Worm (Caenorhabditis elegans): ENCODE data around the gene rol-1.
"Not testable (repeated sequence)": the region's sequence is repeated elsewhere in the genome, so short reads cannot be mapped to it uniquely, and the experiment has no call there.

Gene rol-1

DNA sequence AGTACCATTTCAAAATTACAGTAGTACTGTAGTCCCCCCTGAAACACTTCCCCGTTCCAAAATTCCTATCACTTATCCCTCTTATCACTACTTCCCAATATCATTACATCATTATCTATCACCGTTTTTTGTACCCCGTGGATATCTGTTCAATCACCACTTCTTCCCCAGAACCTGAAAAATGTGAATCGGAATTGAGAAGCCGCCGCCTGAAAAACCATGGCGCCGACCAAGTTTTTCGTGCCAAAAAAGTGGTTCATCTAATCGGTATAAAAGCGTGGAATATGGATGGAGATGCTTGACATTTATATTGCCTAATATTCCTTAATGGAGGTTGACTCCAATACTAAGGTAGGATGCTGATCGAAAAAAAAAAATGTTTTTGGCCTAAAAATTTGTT is at the start of gene rol-1:
TSS of gene rol-1 (plus strand) at position 301 of the 400 bp plus-strand sequence.
- TF ChIP-seq unc-62 (GFP tag; optimal IDR thresholded peaks at IDR 0.05), result no peak

DNA sequence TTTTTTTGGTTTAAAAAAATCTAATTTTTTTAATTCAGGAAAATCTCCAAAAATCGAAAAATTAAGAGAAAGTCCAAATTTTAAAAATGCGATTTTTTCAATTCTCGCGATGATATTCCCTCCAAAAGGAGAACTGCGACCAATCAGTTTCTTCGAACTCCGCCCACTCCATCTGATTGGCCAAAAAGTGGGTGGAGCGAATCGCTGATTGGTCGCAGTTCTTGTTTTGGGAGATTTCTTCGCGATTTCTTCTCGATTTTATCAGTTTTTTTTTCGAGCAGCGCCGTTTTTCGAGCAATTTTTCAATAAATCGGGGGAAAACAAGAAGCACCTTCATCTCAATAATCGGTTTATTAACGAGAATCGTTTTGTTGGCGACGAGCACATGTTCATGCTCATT is 42.0 kb upstream of the rol-1 start:
- no peak for TF ChIP-seq unc-62 (GFP tag; optimal IDR thresholded peaks at IDR 0.05)

DNA sequence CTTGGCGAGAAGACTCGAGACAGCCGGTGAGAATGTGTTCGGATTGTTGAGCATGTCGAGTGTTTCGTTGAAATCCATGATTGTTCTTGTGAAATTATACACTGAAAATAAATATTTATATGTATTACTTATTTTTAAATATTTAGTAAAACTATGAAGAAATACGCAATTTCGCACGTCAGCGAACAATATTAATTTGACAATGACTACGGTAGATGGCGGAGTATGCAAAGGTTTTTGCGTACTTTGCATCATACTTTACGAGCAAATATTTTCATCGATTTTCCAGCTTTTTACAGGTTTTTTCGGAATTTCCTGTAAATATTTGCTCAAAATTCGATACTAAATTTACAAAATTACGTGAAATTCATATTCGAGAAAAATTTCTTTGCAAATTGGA is 41.5 kb upstream of the rol-1 start, which contains the start of gene set-24:
TSS of gene set-24 (minus strand) at position 101 of the 400 bp plus-strand sequence.
- TF ChIP-seq unc-62 (GFP tag; optimal IDR thresholded peaks at IDR 0.05), result no peak

DNA sequence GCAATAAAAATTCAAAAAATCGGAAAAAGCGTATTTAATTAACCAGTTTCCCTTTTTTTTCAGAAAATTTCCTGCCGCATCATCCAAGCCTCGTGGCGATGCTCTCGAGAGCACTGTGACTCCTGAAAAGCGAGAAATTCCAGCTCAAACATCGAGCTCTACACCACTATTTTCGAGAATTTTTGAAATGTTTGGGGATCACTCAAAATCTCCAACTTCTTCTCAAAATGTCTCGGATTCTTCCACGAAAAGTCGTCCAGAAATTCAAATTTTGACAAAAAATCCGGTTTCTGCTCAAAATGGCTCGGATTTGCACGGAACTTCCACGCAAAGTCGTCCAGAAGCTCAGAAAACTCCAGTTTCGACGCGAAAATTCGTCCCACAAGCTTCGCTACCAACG is 34.4 kb upstream of the rol-1 start:
- no peak for TF ChIP-seq unc-62 (GFP tag; optimal IDR thresholded peaks at IDR 0.05)

DNA sequence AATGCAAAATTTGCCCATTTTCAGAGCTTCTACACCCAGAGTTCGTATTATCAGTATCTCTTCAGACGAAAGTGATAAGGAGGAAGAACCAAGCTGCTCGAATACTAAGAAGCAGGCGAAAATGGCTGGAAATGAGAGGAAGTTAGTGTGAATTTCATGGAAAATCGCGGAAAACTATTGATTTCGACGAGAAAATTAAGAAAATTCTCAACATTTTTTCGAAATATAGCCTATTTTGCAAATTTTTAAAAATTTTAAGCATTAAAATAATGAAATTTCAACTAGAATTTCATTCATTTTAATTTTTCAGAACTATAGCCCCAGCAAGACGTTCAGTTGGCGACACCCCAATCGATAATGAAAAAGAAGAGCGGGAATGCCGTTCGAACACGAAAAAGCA is 28.8 kb upstream of the rol-1 start:
- no peak for TF ChIP-seq unc-62 (GFP tag; optimal IDR thresholded peaks at IDR 0.05)

DNA sequence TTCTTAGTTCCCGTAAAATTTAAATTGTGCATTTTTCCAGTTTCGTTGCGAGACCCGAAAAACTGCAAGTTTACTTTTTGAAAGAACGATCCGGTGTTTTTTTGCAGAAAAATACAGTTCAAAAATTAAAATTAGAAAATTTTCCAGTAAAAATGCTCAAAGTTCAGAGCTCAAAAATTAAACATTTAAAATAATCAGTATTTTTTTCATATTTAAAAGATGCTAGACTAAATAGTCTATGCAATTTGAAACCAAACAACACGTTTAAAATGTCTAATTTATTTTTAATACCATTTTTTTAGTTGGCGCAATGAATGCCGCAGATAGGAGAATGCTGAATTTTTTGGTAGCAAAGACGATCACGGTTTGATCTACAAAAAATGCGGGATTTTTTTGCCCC is 25.0 kb upstream of the rol-1 start, which contains the start of gene Y57A10A.2:
TSS of gene Y57A10A.2 (plus strand) at position 301 of the 400 bp plus-strand sequence.
- TF ChIP-seq unc-62 (GFP tag; optimal IDR thresholded peaks at IDR 0.05), result no peak

DNA sequence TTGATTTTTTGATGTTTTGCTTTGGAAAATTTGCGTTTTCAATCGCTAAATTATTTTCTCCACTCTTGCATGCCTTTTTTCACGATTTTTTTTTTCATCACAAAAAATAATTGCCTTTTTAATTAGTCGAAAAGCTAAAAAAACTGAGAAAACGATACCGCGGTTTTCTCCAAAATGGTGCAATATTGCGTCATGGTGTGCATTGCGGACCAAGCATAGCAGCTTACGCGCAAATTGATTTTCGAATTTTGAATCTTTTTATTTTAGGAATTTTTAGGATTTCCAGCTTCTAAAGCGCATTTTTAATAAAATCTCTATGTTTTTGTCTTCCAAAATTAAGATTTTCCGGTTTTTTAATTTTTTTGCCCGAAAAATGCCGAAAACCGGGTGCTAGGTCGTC is 22.1 kb upstream of the rol-1 start:
- no peak for TF ChIP-seq unc-62 (GFP tag; optimal IDR thresholded peaks at IDR 0.05)

DNA sequence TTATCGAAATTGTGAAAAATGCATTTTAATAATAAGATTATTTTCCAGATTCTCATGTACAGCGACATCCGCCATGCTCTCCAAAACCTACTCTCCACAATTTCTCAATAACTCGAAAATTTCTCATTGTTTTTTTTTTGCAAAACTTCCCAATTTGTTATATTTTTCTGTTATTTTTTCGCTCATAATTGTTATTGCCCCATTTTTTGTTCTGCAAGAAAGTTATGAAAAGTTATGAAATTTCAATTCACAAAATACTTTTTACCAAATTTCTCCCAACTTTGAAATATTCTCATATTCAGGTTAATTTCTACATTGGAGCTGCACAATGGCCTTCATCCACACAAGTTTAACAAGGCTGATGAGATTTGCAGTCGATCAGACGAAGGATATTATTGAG is 20.7 kb upstream of the rol-1 start, which contains the start of gene Y57A10A.4:
TSS of gene Y57A10A.4 (plus strand) at position 301 of the 400 bp plus-strand sequence.
- TF ChIP-seq unc-62 (GFP tag; optimal IDR thresholded peaks at IDR 0.05), result not testable (repeated sequence)

DNA sequence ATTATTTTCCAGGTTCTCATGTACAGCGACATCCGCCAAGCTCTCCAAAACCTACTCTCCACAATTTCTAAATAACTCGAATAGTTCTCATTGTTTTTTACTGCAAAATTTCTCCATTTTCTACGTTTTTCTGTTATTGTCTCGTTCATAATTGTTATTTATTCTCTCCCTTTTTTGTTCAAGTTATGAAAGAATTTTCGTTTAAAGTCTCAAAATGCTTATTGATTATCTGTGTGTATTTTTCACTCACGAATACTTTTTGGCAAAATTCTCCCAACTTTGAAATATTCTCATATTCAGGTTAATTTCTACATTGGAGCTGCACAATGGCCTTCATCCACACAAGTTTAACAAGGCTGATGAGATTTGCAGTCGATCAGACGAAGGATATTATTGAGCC is 18.2 kb upstream of the rol-1 start, which contains the start of gene Y57A10A.5:
TSS of gene Y57A10A.5 (plus strand) at position 301 of the 400 bp plus-strand sequence.
- not testable (repeated sequence) for TF ChIP-seq unc-62 (GFP tag; optimal IDR thresholded peaks at IDR 0.05)

DNA sequence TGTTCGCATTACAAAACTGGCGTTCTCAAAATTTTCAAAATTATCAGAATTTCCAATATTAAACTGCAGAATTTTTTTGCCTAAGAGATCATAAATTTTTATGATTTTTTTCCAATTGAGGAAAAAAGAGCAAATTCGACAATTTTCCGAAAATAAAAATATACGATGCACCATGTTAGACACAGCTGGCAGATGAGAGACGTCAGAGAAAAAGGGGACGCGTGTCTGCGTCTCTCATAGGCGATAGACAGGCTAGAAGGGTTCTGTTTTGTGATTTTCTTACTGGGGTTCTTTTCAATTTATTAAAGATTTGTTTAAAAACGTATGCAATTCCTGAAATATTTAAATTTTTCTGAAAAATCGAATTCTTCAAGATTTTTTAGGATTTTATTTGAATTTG is 9.4 kb upstream of the rol-1 start:
- no peak for TF ChIP-seq unc-62 (GFP tag; optimal IDR thresholded peaks at IDR 0.05)

DNA sequence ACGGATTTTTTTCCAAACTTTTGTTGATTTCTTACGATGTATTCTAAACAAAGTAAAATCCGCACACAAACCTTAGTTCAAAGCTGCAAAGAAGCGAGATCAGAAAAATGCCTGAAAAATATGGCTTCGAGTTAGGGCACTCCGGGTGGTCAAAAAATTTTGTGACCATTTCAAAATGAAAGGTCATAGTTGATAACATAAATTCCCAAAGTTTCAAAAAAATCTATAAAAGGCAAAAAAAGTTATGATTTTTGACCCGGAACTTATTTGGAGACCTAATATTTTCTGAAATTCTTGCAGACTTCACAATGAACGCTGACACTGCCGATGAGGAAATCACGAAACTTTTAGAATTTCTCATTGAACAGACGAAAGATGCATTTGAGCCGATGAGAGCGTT is 7.8 kb upstream of the rol-1 start, which contains the start of gene Y57A10A.8:
TSS of gene Y57A10A.8 (plus strand) at position 301 of the 400 bp plus-strand sequence.
- not testable (repeated sequence) for TF ChIP-seq unc-62 (GFP tag; optimal IDR thresholded peaks at IDR 0.05)

DNA sequence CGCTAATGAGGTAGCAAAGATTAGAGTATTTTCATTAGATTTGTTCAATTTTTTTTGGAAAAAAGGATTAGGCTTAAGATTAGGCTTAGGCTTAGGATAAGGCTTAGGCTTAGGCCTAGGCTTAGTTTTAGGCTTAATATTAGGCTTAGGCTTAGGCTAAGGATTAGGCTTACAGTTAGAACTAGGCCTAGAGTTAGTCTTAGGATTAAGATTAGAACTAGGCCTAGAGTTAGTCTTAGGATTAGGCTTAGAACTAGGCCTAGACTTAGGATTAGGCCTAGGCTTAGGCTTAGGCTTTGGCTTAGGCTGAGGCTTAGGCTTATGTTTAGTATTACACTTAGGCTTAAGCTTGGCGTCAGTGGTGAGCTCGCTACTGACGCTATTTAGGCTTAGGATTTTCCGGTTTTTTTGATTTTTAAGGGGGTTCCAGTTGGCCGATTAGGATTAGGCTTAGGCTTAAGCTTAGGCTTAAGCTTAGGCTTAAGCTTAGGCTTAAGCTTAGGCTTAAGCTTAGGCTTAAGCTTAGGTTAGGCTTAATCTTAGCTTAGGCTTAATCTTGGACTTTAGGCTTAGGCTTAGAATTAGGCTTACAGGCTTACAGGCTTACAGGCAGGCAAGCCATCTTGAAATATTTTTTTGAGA is 2.8 kb upstream of the rol-1 start:
- no peak for TF ChIP-seq unc-62 (GFP tag; optimal IDR thresholded peaks at IDR 0.05)

DNA sequence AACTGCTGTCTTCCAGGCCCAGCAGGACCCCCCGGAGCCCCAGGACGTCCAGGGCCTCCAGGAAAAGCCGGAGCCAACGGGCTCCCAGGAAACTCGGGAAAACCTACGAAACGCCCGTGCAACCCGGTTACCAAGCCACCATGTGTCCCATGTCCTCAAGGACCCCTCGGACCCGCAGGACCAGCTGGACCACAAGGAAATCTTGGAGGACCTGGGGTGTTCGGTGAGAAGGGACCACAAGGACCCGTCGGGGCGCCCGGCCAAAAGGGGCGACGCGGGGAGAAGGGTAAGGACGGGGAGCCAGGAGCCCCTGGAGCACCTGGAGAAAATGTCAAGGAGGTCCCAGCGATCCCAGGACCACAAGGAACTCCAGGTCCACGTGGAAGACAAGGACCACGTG is 3.0 kb downstream of the rol-1 start:
- no peak for TF ChIP-seq unc-62 (GFP tag; optimal IDR thresholded peaks at IDR 0.05)

DNA sequence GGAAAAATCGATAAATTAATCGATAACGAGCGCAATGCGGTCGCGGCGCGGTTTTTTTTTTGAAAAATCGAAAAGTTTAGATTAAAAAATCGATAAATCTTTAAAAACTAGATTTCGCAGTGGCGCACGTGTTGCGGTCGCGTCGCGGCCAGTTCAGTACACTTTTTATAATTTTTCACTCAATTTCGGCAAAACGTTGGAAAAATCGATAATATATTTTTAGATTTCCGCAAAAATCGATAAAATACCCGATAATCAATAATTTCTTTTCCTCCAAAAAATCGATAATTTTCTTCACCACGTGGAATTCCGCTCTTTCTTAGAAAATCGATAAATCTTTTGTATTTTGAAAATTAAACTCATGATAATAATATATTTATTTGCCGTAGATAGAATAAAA is 4.1 kb downstream of the rol-1 start:
- TF ChIP-seq unc-62 (GFP tag; optimal IDR thresholded peaks at IDR 0.05), result no peak

DNA sequence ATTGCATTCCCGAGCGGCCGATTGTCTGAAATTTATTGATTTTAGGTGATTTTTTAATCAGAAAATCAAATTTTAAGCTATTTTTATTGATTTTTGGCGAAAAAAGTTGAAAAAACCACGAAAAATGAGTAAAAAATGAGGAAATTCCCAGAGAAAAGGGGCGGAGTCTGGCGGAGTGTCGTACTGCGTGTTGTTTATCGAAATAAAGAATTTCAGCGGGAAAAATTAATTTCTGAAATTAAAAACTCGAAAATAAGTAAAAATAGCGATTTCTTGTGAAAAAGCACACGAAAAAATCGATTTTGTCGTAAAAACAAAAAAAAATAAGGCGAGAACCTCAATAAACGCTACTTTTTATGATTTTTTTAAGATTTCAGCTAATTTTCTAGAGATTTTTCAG is 12.5 kb downstream of the rol-1 start, which contains the start of gene Y57A10A.13:
TSS of gene Y57A10A.13 (minus strand) at position 46 of the 400 bp plus-strand sequence.
- no peak for TF ChIP-seq unc-62 (GFP tag; optimal IDR thresholded peaks at IDR 0.05)

DNA sequence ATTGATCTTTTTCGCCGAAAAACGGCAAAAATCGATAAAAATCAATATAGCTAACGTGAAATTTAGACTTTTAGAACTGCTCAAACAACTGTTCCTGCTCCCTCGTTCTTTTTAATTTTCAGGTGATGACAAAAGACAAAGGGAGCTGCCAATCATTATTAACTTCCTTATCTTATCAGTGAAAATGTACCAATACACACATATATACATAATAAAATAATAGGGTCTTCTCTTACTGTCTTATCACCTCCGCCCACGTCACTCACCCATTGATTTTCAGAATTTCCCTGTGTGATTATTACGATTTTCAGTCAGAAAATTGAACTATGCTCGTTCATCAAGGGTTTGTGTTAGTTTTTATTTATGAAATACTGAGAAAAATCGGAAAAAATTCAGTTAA is 13.3 kb downstream of the rol-1 start, which contains the start of gene Y57A10A.14:
TSS of gene Y57A10A.14 (plus strand) at position 228 of the 400 bp plus-strand sequence.
- TF ChIP-seq unc-62 (GFP tag; optimal IDR thresholded peaks at IDR 0.05), result no peak

DNA sequence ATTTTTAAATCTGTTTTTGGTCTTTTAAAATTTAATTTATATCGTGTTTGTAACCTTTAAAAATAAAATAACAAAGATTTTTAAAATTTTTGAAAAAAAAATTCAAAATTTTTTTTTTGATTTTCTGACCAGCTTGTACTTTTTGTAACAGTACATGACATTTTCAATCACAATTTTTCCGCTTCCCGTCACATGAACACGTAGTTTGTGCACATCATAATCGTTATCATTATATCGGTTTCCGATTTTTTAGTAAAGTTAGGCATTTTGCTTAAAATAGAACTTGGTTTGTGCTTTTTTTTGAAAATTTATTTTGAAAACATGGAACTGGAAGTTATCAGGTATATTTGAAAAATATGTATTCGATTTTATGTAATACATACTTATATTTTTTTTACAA is 14.4 kb downstream of the rol-1 start:
- TF ChIP-seq unc-62 (GFP tag; optimal IDR thresholded peaks at IDR 0.05), result no peak
